Worm (Caenorhabditis elegans) whole organism, L4 larva: ENCODE results near the gene F32D1.11.

Source experiments
- Y105C5A.15 ChIP-seq: fragments of 200-800 bp; sonication (Bioruptor generic); IDR thresholded peaks from 2 replicates; pipeline ENCODE4 v1.3.6; 2022; ENCODE audit warnings: missing genetic modification characterization, missing compliant biosample characterization
- ZK546.5 ChIP-seq, 2 experiments: sonication (generic microtip); optimal IDR thresholded peaks; 2 replicates each; lab custom pipeline; 2017; ENCODE audit warnings: missing biosample characterization in 2 of 2, missing genetic modification characterization in 2 of 2
- fos-1 ChIP-seq: fragments of 150-350 bp; optimal IDR thresholded peaks from 2 replicates; lab custom pipeline; 2014; ENCODE audit warnings: missing biosample characterization, missing genetic modification characterization
- madf-9 ChIP-seq: fragments of 200-800 bp; sonication (Bioruptor generic); conservative IDR thresholded peaks from 2 replicates; pipeline ENCODE4 v1.3.6; 2022; ENCODE audit warnings: missing genetic modification reagents, missing genetic modification characterization, missing compliant biosample characterization
- nhr-11 ChIP-seq: fragments of 150-350 bp; optimal IDR thresholded peaks from 2 replicates; lab custom pipeline; 2014; ENCODE audit warnings: missing biosample characterization, missing genetic modification characterization
- spr-1 ChIP-seq: sonication (generic microtip); optimal IDR thresholded peaks from 2 replicates; lab custom pipeline; 2016; ENCODE audit warnings: mild to moderate bottlenecking, missing genetic modification characterization, missing compliant biosample characterization

DNA sequence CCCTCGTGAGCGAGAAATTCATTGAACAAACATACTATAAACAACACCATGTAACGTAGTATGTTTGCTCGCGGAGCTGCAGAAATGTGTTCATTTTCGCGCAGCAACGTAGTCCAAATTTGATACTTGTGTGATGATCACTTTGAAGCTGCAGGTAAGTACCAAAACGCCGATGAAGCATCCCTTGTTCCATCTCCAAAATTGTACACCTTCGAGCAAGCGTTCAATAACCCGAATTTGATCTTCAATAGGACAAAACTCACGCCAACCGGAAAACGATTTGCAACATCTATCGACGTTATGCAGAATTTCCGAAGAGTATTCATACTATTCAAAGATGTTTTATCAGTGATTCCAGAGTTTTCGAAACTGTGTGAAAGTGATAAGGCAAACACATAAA is 44.3 kb upstream of the F32D1.11 start, which contains the start of gene Y47D7A.3:
- TF ChIP-seq madf-9 (GFP tag; lab: Robert Waterston, UW) (no peak), fos-1 (tag; lab: Kevin White, UChicago) (no peak), Y105C5A.15 (no peak), spr-1 (tag; lab: Kevin White, UChicago) (no peak), ZK546.5 (tag; optimal IDR thresholded peaks at IDR 0.05; lab: Kevin White, UChicago) (no peak), nhr-11 (tag; lab: Kevin White, UChicago) (no peak)
